Worm (Caenorhabditis elegans): ENCODE results near the gene dop-1.

- TF ChIP-seq nhr-76 (tag; optimal IDR thresholded peaks at IDR 0.05): no peak
- no peak for TF ChIP-seq mdl-1 (tag; optimal IDR thresholded peaks at IDR 0.05)
Observed at ce11 chrX:4453101-4453500, 34.5 kb upstream of the dop-1 start.

All from whole organism, L3 larva.